Fruit fly (Drosophila melanogaster): ENCODE measurements around the gene CG2186.

CG2186 gene

dm6 chrX:10857376-10857775 lies at the start of gene CG2186, which contains the start of gene sofe (continued):
- TF ChIP-seq CG13287 (GFP tag; IDR thresholded peaks at IDR 0.05; ENCODE audit: partially characterized antibody) (peak; percentile 91), CG15011 (GFP tag; optimal IDR thresholded peaks at IDR 0.05) (no peak), CG14014 (GFP tag; IDR thresholded peaks at IDR 0.05) (peak; percentile 20; the same call in 1 of the 2 replicates), CG2199 (GFP tag; IDR thresholded peaks at IDR 0.05) (no peak), CG12769 (tag; optimal IDR thresholded peaks at IDR 0.05) (no peak), nerfin-2 (GFP tag; IDR thresholded peaks at IDR 0.05; ENCODE audit: partially characterized antibody) (peak; percentile 61), CG4854 (GFP tag; optimal IDR thresholded peaks at IDR 0.05) (peak; percentile 15), ewg (GFP tag; optimal IDR thresholded peaks at IDR 0.05) (peak; percentile 15), CG9437 (GFP tag; optimal IDR thresholded peaks at IDR 0.05) (no peak), Camta (GFP tag; optimal IDR thresholded peaks at IDR 0.05) (peak; percentile 43), chm (GFP tag; IDR thresholded peaks at IDR 0.05) (no peak), cas (GFP tag; IDR thresholded peaks at IDR 0.05) (0 out of 2 replicates have a peak, but pooled peaks have one; percentile 31), corto (GFP tag; optimal IDR thresholded peaks at IDR 0.05) (no peak), Spps (tag; optimal IDR thresholded peaks at IDR 0.05) (no peak), Sry-δ (GFP tag; optimal IDR thresholded peaks at IDR 0.05) (peak; percentile 92), CG1647 (GFP tag; optimal IDR thresholded peaks at IDR 0.05) (peak; percentile 39), Antp (GFP tag; optimal IDR thresholded peaks at IDR 0.05) (peak; percentile 46), salm (tag; optimal IDR thresholded peaks at IDR 0.05) (no peak), NC2α (GFP tag; optimal IDR thresholded peaks at IDR 0.05) (peak; percentile 5), CG2120 (GFP tag; optimal IDR thresholded peaks at IDR 0.05) (peak; percentile 78), CG15696 (tag; optimal IDR thresholded peaks at IDR 0.05) (peak; percentile 47), Ssrp (tag; optimal IDR thresholded peaks at IDR 0.05) (peak; percentile 34), mld (GFP tag; IDR thresholded peaks at IDR 0.05; ENCODE audit: partially characterized antibody) (peak; percentile 15; the same call in 1 of the 3 replicates), CG4404 (GFP tag; IDR thresholded peaks at IDR 0.05) (peak; percentile 45), btn (GFP tag; optimal IDR thresholded peaks at IDR 0.05) (no peak), Dref (GFP tag; IDR thresholded peaks at IDR 0.05) (peak; percentile 69), ci (GFP tag; IDR thresholded peaks at IDR 0.05) (peak; percentile 60; the same call in 2 of the 3 replicates), HmgD (GFP tag; optimal IDR thresholded peaks at IDR 0.05) (no peak), CG6813 (GFP tag; optimal IDR thresholded peaks at IDR 0.05) (no peak), CG12659 (GFP tag; optimal IDR thresholded peaks at IDR 0.05) (peak; percentile 46), Mrtf (GFP tag; IDR thresholded peaks at IDR 0.05) (no peak), onecut (GFP tag; IDR thresholded peaks at IDR 0.05) (no peak), Oaz (GFP tag; IDR thresholded peaks at IDR 0.05) (no peak), p53 (GFP tag; optimal IDR thresholded peaks at IDR 0.05) (no peak), CG7839 (tag; optimal IDR thresholded peaks at IDR 0.05) (no peak), tup (GFP tag; optimal IDR thresholded peaks at IDR 0.05) (no peak), Atf-2 (GFP tag; optimal IDR thresholded peaks at IDR 0.05) (peak; percentile 33), Asciz (GFP tag; optimal IDR thresholded peaks at IDR 0.05) (no peak), CG3281 (GFP tag; optimal IDR thresholded peaks at IDR 0.05) (peak; percentile 16), CG3163 (GFP tag; optimal IDR thresholded peaks at IDR 0.05) (no peak), Bgb (GFP tag; IDR thresholded peaks at IDR 0.05; ENCODE audit: partially characterized antibody) (peak; percentile 81), CG14667 (GFP tag; IDR thresholded peaks at IDR 0.05) (no peak), Dip3 (GFP tag; optimal IDR thresholded peaks at IDR 0.05) (peak; percentile 44), org-1 (GFP tag; optimal IDR thresholded peaks at IDR 0.05) (no peak), CrebB (tag; optimal IDR thresholded peaks at IDR 0.05) (peak; percentile 39), D19A (tag; optimal IDR thresholded peaks at IDR 0.05) (no peak), NfI (GFP tag; optimal IDR thresholded peaks at IDR 0.05) (peak; percentile 42), cwo (GFP tag; optimal IDR thresholded peaks at IDR 0.05) (no peak), CG7745 (tag; optimal IDR thresholded peaks at IDR 0.05) (no peak), gsb-n (tag; optimal IDR thresholded peaks at IDR 0.05) (no peak), rib (GFP tag; IDR thresholded peaks at IDR 0.05) (no peak)

Measured in whole organism, embryonic.